Fruit fly (Drosophila melanogaster) whole organism, prepupa: Measurements from ENCODE around the gene Pex12.

Source experiments
- CG31627 ChIP-seq: fragments of 200-800 bp; sonication (Bioruptor generic); optimal IDR thresholded peaks from 3 replicates; lab custom pipeline; 2016; ENCODE audit warnings: missing biosample characterization, missing genetic modification characterization
- CG6854 ChIP-seq: fragments of 200-800 bp; sonication (Bioruptor generic); optimal IDR thresholded peaks from 2 replicates; lab custom pipeline; 2017; ENCODE audit warnings: missing biosample characterization, mild to moderate bottlenecking, missing genetic modification characterization
- Gug ChIP-seq: fragments of 200-800 bp; sonication (Bioruptor generic); IDR thresholded peaks from 2 replicates; pipeline ENCODE4 v1.3.6; 2022; ENCODE audit warnings: missing biosample characterization, missing genetic modification characterization
- OdsH ChIP-seq: fragments of 200-800 bp; sonication (Bioruptor generic); optimal IDR thresholded peaks from 3 replicates; lab custom pipeline; 2016; ENCODE audit warnings: missing biosample characterization, missing genetic modification characterization
- eg ChIP-seq: fragments of 200-800 bp; sonication (Bioruptor generic); IDR thresholded peaks from 3 replicates; pipeline ENCODE4 v1.3.6; 2022; ENCODE audit warnings: missing biosample characterization, missing genetic modification characterization
- esn ChIP-seq: fragments of 200-800 bp; sonication (Bioruptor generic); optimal IDR thresholded peaks from 2 replicates; lab custom pipeline; 2016; ENCODE audit warnings: missing biosample characterization, mild to moderate bottlenecking, missing genetic modification characterization, moderate library complexity
- net ChIP-seq: fragments of 200-800 bp; sonication (Bioruptor generic); optimal IDR thresholded peaks from 3 replicates; lab custom pipeline; 2016; ENCODE audit warnings: missing biosample characterization, missing genetic modification characterization
- pdm3 ChIP-seq: fragments of 200-800 bp; sonication (Bioruptor generic); optimal IDR thresholded peaks from 3 replicates; lab custom pipeline; 2016; ENCODE audit warnings: missing biosample characterization, missing genetic modification characterization
- salr ChIP-seq, 2 experiments: fragments of 200-800 bp; sonication (Bioruptor generic); optimal IDR thresholded peaks; 3 replicates each; lab custom pipeline; 2016 to 2018; ENCODE audit warnings: missing biosample characterization in 2 of 2, missing genetic modification characterization in 2 of 2, mild to moderate bottlenecking in 1 of 2

DNA sequence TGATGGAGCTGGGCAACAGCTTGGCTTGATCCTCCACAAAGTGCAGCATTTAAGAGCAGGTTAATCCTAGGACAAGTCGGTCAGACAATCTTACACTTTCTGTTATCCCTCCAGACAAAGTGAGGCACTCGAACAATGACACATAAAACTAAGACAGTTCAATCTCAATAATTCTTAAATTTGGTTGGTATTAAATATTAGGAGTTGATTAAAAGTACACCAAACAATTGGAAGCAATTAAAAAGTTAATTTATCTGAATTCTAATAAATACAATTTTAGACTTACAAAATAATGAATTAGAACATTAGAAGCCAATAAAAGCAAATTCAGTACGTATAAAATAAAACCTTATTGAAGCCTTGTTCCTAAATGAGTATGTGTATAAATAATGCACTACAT lies 2.1 kb downstream of the Pex12 start, which contains the start of gene CG15880:
- no peak for TF ChIP-seq pdm3 (GFP tag; lab: Kevin White, UChicago)
- no peak for TF ChIP-seq Gug (GFP tag; lab: Robert Waterston, UW)
- TF ChIP-seq CG6854 (GFP tag; lab: Kevin White, UChicago) = no peak
- TF ChIP-seq esn (GFP tag; lab: Kevin White, UChicago) = no peak
- no peak for TF ChIP-seq net (GFP tag; lab: Kevin White, UChicago)
- TF ChIP-seq OdsH (GFP tag; lab: Kevin White, UChicago) = no peak
- TF ChIP-seq salr (GFP tag; optimal IDR thresholded peaks at IDR 0.05; lab: Kevin White, UChicago) = no peak
- TF ChIP-seq eg (GFP tag; lab: Robert Waterston, UW) = no peak
- no peak for TF ChIP-seq CG31627 (GFP tag; lab: Kevin White, UChicago)
